Fruit fly (Drosophila melanogaster) whole organism, wandering third instar larva: ENCODE data around the gene Pop5.

Source experiments
- Abd-B ChIP-seq: fragments of >200 bp; optimal IDR thresholded peaks from 2 replicates; lab custom pipeline; 2017; ENCODE audit warnings: missing biosample characterization, missing genetic modification characterization
- CG32264 ChIP-seq: fragments of 200-800 bp; sonication (Bioruptor generic); optimal IDR thresholded peaks from 2 replicates; lab custom pipeline; 2016; ENCODE audit warnings: missing biosample characterization, missing genetic modification characterization
- CrebA ChIP-seq: fragments of 200-800 bp; sonication (Bioruptor generic); optimal IDR thresholded peaks from 2 replicates; lab custom pipeline; 2016; ENCODE audit warnings: missing biosample characterization, mild to moderate bottlenecking, missing genetic modification characterization, borderline replicate concordance
- GATAd ChIP-seq: sonication (Bioruptor generic); optimal IDR thresholded peaks from 2 replicates; lab custom pipeline; 2016; ENCODE audit warnings: missing biosample characterization, missing genetic modification characterization
- Hr78 ChIP-seq: fragments of >200 bp; optimal IDR thresholded peaks from 2 replicates; lab custom pipeline; 2017; ENCODE audit warnings: missing biosample characterization, missing genetic modification characterization

DNA sequence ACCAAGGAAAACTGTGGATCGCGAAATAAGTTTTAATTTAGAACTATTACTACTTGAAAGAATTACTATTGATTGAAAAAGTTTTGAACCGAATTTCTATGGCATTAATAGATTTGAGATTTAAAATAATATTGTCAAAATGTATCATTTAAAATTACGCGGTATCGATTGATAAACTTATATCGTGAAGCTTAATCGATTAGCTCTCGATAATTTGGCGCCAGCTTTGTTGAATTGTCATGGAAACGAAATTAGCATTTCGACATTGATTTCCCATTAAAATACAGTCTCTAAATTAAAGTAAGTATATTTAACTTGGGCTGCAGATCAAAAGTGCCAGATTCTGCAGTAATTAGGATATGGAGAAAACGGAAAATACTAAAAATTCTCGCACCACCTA is 17.5 kb downstream of the Pop5 start, which contains the start of gene CG7730:
- TF ChIP-seq GATAd (GFP tag; lab: Kevin White, UChicago) (no peak), CG32264 (GFP tag; lab: Kevin White, UChicago) (no peak), Hr78 (GFP tag; lab: Kevin White, UChicago) (no peak), CrebA (GFP tag; lab: Kevin White, UChicago) (no peak), Abd-B (GFP tag; lab: Kevin White, UChicago) (no peak)
